Fruit fly (Drosophila melanogaster) whole organism, embryonic: ENCODE results near the gene CG7320.

Experiments used
- CG16779 ChIP-seq: fragments of 200-800 bp; sonication (Bioruptor generic); IDR thresholded peaks from 2 replicates; pipeline ENCODE4 v1.3.6; 2022; ENCODE audit warnings: missing biosample characterization, missing genetic modification characterization
- CG17568 ChIP-seq: fragments of 200-800 bp; sonication (Bioruptor generic); optimal IDR thresholded peaks from 2 replicates; lab custom pipeline; 2018; ENCODE audit warnings: missing biosample characterization, mild to moderate bottlenecking, missing genetic modification characterization, moderate library complexity
- CG17912 ChIP-seq: fragments of 200-800 bp; sonication (Bioruptor generic); optimal IDR thresholded peaks from 2 replicates; lab custom pipeline; 2018; ENCODE audit warnings: missing biosample characterization, mild to moderate bottlenecking, missing genetic modification characterization
- CG1832 ChIP-seq: fragments of 200-800 bp; sonication (Bioruptor generic); optimal IDR thresholded peaks from 2 replicates; lab custom pipeline; 2017; ENCODE audit warnings: missing biosample characterization, mild to moderate bottlenecking, missing genetic modification characterization, inconsistent platforms
- CG2129 ChIP-seq: fragments of 200-800 bp; sonication (Bioruptor generic); IDR thresholded peaks from 2 replicates; pipeline ENCODE4 v1.3.6; 2022; ENCODE audit warnings: missing biosample characterization, missing genetic modification characterization; ENCODE audit not compliant: partially characterized antibody
- CG2199 ChIP-seq: fragments of 200-800 bp; sonication (Bioruptor generic); IDR thresholded peaks from 3 replicates; pipeline ENCODE4 v1.3.6; 2022; ENCODE audit warnings: missing biosample characterization, missing genetic modification characterization
- CG32772 ChIP-seq: fragments of 200-800 bp; sonication (Bioruptor generic); IDR thresholded peaks from 2 replicates; pipeline ENCODE4 v1.3.6; 2022; ENCODE audit warnings: missing biosample characterization, missing genetic modification characterization
- CG5180 ChIP-seq: fragments of 200-800 bp; sonication (Bioruptor generic); optimal IDR thresholded peaks from 3 replicates; lab custom pipeline; 2017; ENCODE audit warnings: missing biosample characterization, missing genetic modification characterization, mild to moderate bottlenecking, moderate library complexity, missing genetic modification reagents
- CG6175 ChIP-seq: fragments of 200-800 bp; sonication (Bioruptor generic); IDR thresholded peaks from 3 replicates; pipeline ENCODE4 v1.3.6; 2022; ENCODE audit warnings: missing biosample characterization, missing genetic modification characterization
- CG6254 ChIP-seq: fragments of 200-800 bp; sonication (Bioruptor generic); optimal IDR thresholded peaks from 3 replicates; lab custom pipeline; 2017; ENCODE audit warnings: mild to moderate bottlenecking, missing biosample characterization, missing genetic modification reagents, missing genetic modification characterization
- CG8089 ChIP-seq: fragments of 200-800 bp; sonication (Bioruptor generic); optimal IDR thresholded peaks from 3 replicates; lab custom pipeline; 2016; ENCODE audit warnings: missing biosample characterization, missing genetic modification characterization
- CG8281 ChIP-seq: fragments of 200-800 bp; sonication (Bioruptor generic); optimal IDR thresholded peaks from 2 replicates; lab custom pipeline; 2018; ENCODE audit warnings: missing biosample characterization, mild to moderate bottlenecking, missing genetic modification characterization, moderate library complexity
- CG8290 ChIP-seq, 3 experiments: fragments of 200-800 bp; sonication (Bioruptor generic); optimal IDR thresholded peaks; 2 replicates each; lab custom pipeline; 2016 to 2019; ENCODE audit warnings: missing biosample characterization in 3 of 3, missing genetic modification characterization in 3 of 3, mild to moderate bottlenecking in 2 of 3, moderate library complexity in 1 of 3
- CG8359 ChIP-seq: fragments of 200-800 bp; sonication (Bioruptor generic); optimal IDR thresholded peaks from 2 replicates; lab custom pipeline; 2017; ENCODE audit warnings: missing biosample characterization, mild to moderate bottlenecking, missing genetic modification characterization, borderline replicate concordance
- CG8388 ChIP-seq: fragments of 200-800 bp; sonication (Bioruptor generic); optimal IDR thresholded peaks from 2 replicates; lab custom pipeline; 2019; ENCODE audit warnings: missing biosample characterization, mild to moderate bottlenecking, missing genetic modification characterization, moderate library complexity
- CG9727 ChIP-seq: fragments of 200-800 bp; sonication (Bioruptor generic); optimal IDR thresholded peaks from 3 replicates; lab custom pipeline; 2017; ENCODE audit warnings: missing biosample characterization, mild to moderate bottlenecking, missing genetic modification characterization
- CG9876 ChIP-seq: fragments of 200-800 bp; sonication (Bioruptor generic); optimal IDR thresholded peaks from 2 replicates; lab custom pipeline; 2016; ENCODE audit warnings: missing biosample characterization, missing genetic modification characterization
- D19A ChIP-seq: fragments of 200-800 bp; optimal IDR thresholded peaks from 3 replicates; lab custom pipeline; 2019; ENCODE audit warnings: missing biosample characterization, mild to moderate bottlenecking, missing genetic modification characterization, moderate library complexity
- Ets65A ChIP-seq: fragments of 200-800 bp; sonication (Bioruptor generic); peaks from one replicate; lab custom pipeline; 2016; ENCODE audit warnings: missing biosample characterization, missing genetic modification characterization
- Gug ChIP-seq: fragments of 200-800 bp; sonication (Bioruptor generic); IDR thresholded peaks from 4 replicates; pipeline ENCODE4 v1.3.6; 2022; ENCODE audit warnings: missing biosample characterization, missing genetic modification characterization
- Hand ChIP-seq: fragments of 200-800 bp; sonication (Bioruptor generic); optimal IDR thresholded peaks from 2 replicates; lab custom pipeline; 2017; ENCODE audit warnings: mild to moderate bottlenecking, missing biosample characterization, missing genetic modification reagents, missing genetic modification characterization
- Hmr ChIP-seq: fragments of 200-800 bp; sonication (Bioruptor generic); optimal IDR thresholded peaks from 3 replicates; lab custom pipeline; 2017; ENCODE audit warnings: mild to moderate bottlenecking, missing biosample characterization, missing genetic modification reagents, missing genetic modification characterization
- Hr39 ChIP-seq: fragments of >200 bp; optimal IDR thresholded peaks from 2 replicates; lab custom pipeline; 2017
- Hr78 ChIP-seq, 2 experiments: fragments of 200-800 bp in 1 of 2; fragments of >200 bp in 1 of 2; sonication (Bioruptor generic) in 1 of 2; optimal IDR thresholded peaks; 2 replicates each; lab custom pipeline; 2017 to 2019; ENCODE audit warnings: missing biosample characterization in 2 of 2, missing genetic modification characterization in 2 of 2, mild to moderate bottlenecking in 1 of 2, moderate library complexity in 1 of 2
- MTF-1 ChIP-seq: fragments of 200-800 bp; sonication (Bioruptor generic); optimal IDR thresholded peaks from 2 replicates; lab custom pipeline; 2018; ENCODE audit warnings: missing biosample characterization, mild to moderate bottlenecking, missing genetic modification characterization, borderline replicate concordance
- Rx ChIP-seq: fragments of 200-800 bp; sonication (Bioruptor generic); IDR thresholded peaks from 2 replicates; pipeline ENCODE4 v1.3.6; 2022; ENCODE audit warnings: missing biosample characterization, missing genetic modification characterization
- Xbp1 ChIP-seq: fragments of 200-800 bp; sonication (Bioruptor generic); optimal IDR thresholded peaks from 3 replicates; lab custom pipeline; 2016; ENCODE audit warnings: missing biosample characterization, mild to moderate bottlenecking, missing genetic modification characterization
- Xrp1 ChIP-seq: fragments of 200-800 bp; sonication (Bioruptor generic); IDR thresholded peaks from 2 replicates; pipeline ENCODE4 v1.3.6; 2022; ENCODE audit warnings: missing biosample characterization, missing genetic modification characterization
- ab ChIP-seq: fragments of 200-800 bp; sonication (Bioruptor generic); optimal IDR thresholded peaks from 2 replicates; lab custom pipeline; 2016; ENCODE audit warnings: missing biosample characterization, missing genetic modification characterization
- br ChIP-seq: fragments of >200 bp; optimal IDR thresholded peaks from 2 replicates; lab custom pipeline; 2017
- dati ChIP-seq: fragments of 200-800 bp; sonication (Bioruptor generic); IDR thresholded peaks from 2 replicates; pipeline ENCODE4 v1.3.6; 2022; ENCODE audit warnings: missing biosample characterization, missing genetic modification characterization
- dm ChIP-seq: fragments of 200-800 bp; sonication (Bioruptor generic); optimal IDR thresholded peaks from 3 replicates; lab custom pipeline; 2016; ENCODE audit warnings: missing biosample characterization, missing genetic modification characterization
- dmrt99B ChIP-seq: fragments of 200-800 bp; sonication (Bioruptor generic); optimal IDR thresholded peaks from 2 replicates; lab custom pipeline; 2018; ENCODE audit warnings: missing biosample characterization, mild to moderate bottlenecking, missing genetic modification characterization, moderate library complexity
- gem ChIP-seq: fragments of 200-800 bp; sonication (Bioruptor generic); optimal IDR thresholded peaks from 2 replicates; lab custom pipeline; 2019; ENCODE audit warnings: missing biosample characterization, mild to moderate bottlenecking, missing genetic modification characterization, moderate library complexity
- hth ChIP-seq: fragments of >200 bp; optimal IDR thresholded peaks from 2 replicates; lab custom pipeline; 2017; ENCODE audit warnings: inconsistent platforms
- insv ChIP-seq, 2 experiments: fragments of 200-800 bp; sonication (Bioruptor generic); optimal IDR thresholded peaks; 3 replicates each; lab custom pipeline; 2016 to 2018; ENCODE audit warnings: missing biosample characterization in 2 of 2, missing genetic modification characterization in 2 of 2
- kay ChIP-seq: fragments of 200-800 bp; sonication (Bioruptor generic); optimal IDR thresholded peaks from 2 replicates; lab custom pipeline; 2016; ENCODE audit warnings: missing biosample characterization, missing genetic modification characterization
- ranshi ChIP-seq: fragments of 200-800 bp; sonication (Bioruptor generic); IDR thresholded peaks from 2 replicates; pipeline ENCODE4 v1.3.6; 2022; ENCODE audit warnings: missing biosample characterization, missing genetic modification characterization
- shn ChIP-seq: fragments of 200-800 bp; sonication (Bioruptor generic); optimal IDR thresholded peaks from 3 replicates; lab custom pipeline; 2016; ENCODE audit warnings: missing biosample characterization, missing genetic modification characterization
- sim ChIP-seq: fragments of 200-800 bp; sonication (Bioruptor generic); IDR thresholded peaks from 2 replicates; pipeline ENCODE4 v1.3.6; 2022; ENCODE audit warnings: missing biosample characterization, missing genetic modification characterization
- slbo ChIP-seq: fragments of 200-800 bp; sonication (Bioruptor generic); IDR thresholded peaks from 2 replicates; pipeline ENCODE4 v1.3.6; 2022; ENCODE audit warnings: missing biosample characterization, missing genetic modification characterization
- slou ChIP-seq: fragments of 200-800 bp; sonication (Bioruptor generic); optimal IDR thresholded peaks from 3 replicates; lab custom pipeline; 2016; ENCODE audit warnings: missing biosample characterization, missing genetic modification characterization
- tgo ChIP-seq: fragments of 200-800 bp; sonication (Bioruptor generic); IDR thresholded peaks from 3 replicates; pipeline ENCODE4 v1.3.6; 2022; ENCODE audit warnings: missing biosample characterization, missing genetic modification characterization
- ttk ChIP-seq: fragments of 200-800 bp; sonication (Bioruptor generic); IDR thresholded peaks from 2 replicates; pipeline ENCODE4 v2.1.2; 2022; ENCODE audit warnings: missing biosample characterization, missing genetic modification characterization
- twi ChIP-seq: fragments of 200-800 bp; optimal IDR thresholded peaks from 2 replicates; lab custom pipeline; 2019; ENCODE audit warnings: missing biosample characterization, mild to moderate bottlenecking, missing genetic modification characterization, moderate library complexity
- zen ChIP-seq: fragments of 200-800 bp; sonication (Bioruptor generic); optimal IDR thresholded peaks from 3 replicates; lab custom pipeline; 2018; ENCODE audit warnings: missing biosample characterization, mild to moderate bottlenecking, missing genetic modification characterization, moderate library complexity
- zfh1 ChIP-seq: fragments of 200-800 bp; sonication (Bioruptor generic); IDR thresholded peaks from 3 replicates; pipeline ENCODE4 v1.3.6; 2022; ENCODE audit warnings: missing biosample characterization, missing genetic modification characterization
- zfh2 ChIP-seq: fragments of 200-800 bp; sonication (Bioruptor generic); optimal IDR thresholded peaks from 2 replicates; lab custom pipeline; 2016; ENCODE audit warnings: missing biosample characterization, missing genetic modification characterization

CG7320 gene

dm6 chr3L:18225446-18226380 is 24.4 kb downstream of the CG7320 start (continued):
- TF ChIP-seq Xrp1 (peak; percentile 81), CG1832 (GFP tag; lab: Kevin White, UChicago) (no peak), MTF-1 (GFP tag; lab: Kevin White, UChicago) (no peak), Gug (no peak), dati (GFP tag; lab: Robert Waterston, UW) (no peak), gem (tag; lab: Kevin White, UChicago) (peak; percentile 81), CG8388 (GFP tag; lab: Kevin White, UChicago) (peak; percentile 78), CG6254 (GFP tag; lab: Kevin White, UChicago) (peak; percentile 96), ranshi (no peak), CG5180 (GFP tag; lab: Kevin White, UChicago) (no peak), D19A (tag; lab: Kevin White, UChicago) (peak; percentile 21), ttk (0 out of 2 replicates have a peak, but pooled peaks have one; percentile 23), CG32772 (GFP tag; lab: Robert Waterston, UW) (peak; percentile 67), hth (lab: Kevin White, UChicago) (peak; percentile 24), Rx (GFP tag; lab: Robert Waterston, UW) (no peak), CG16779 (no peak), Xbp1 (GFP tag; lab: Kevin White, UChicago) (peak; percentile 47), CG9876 (GFP tag; lab: Kevin White, UChicago) (no peak), CG17912 (GFP tag; lab: Kevin White, UChicago) (no peak), Hand (GFP tag; lab: Kevin White, UChicago) (no peak), Ets65A (GFP tag; lab: Kevin White, UChicago) (peak; percentile 83), shn (GFP tag; lab: Kevin White, UChicago) (no peak), Hr78 (GFP tag; optimal IDR thresholded peaks at IDR 0.05; lab: Kevin White, UChicago) (peak in 1 of 2 experiments; percentile 93), tgo (peak; percentile 17; the same call in 1 of the 3 replicates), CG8290 (GFP tag; optimal IDR thresholded peaks at IDR 0.05; lab: Kevin White, UChicago) (peak; percentile 64), CG8290 (tag; optimal IDR thresholded peaks at IDR 0.05; lab: Kevin White, UChicago) (peak in 1 of 2 experiments; percentile 9), CG8281 (tag; lab: Kevin White, UChicago) (no peak), CG8089 (GFP tag; lab: Kevin White, UChicago) (peak; percentile 11), CG2199 (GFP tag; lab: Robert Waterston, UW) (0 out of 3 replicates have a peak, but pooled peaks have one; percentile 8), dmrt99B (tag; lab: Kevin White, UChicago) (peak; percentile 35), CG9727 (GFP tag; lab: Kevin White, UChicago) (peak; percentile 64), ab (no peak), Hr39 (lab: Kevin White, UChicago) (no peak), sim (GFP tag; lab: Robert Waterston, UW) (peak; percentile 56), CG8359 (GFP tag; lab: Kevin White, UChicago) (peak; percentile 57), twi (tag; lab: Kevin White, UChicago) (peak; percentile 31), dm (GFP tag; lab: Kevin White, UChicago) (peak; percentile 15)

dm6 chr3L:18226682-18227410 is 25.6 kb downstream of the CG7320 start:
- TF ChIP-seq kay (GFP tag; lab: Kevin White, UChicago) (no peak), CG17568 (no peak), CG6175 (GFP tag; lab: Robert Waterston, UW) (no peak), zen (tag; lab: Kevin White, UChicago) (no peak), zfh1 (peak; percentile 38; the same call in 2 of the 3 replicates), slou (GFP tag; lab: Kevin White, UChicago) (no peak), CG17912 (GFP tag; lab: Kevin White, UChicago) (no peak), zfh2 (GFP tag; lab: Kevin White, UChicago) (no peak), insv (GFP tag; optimal IDR thresholded peaks at IDR 0.05; lab: Kevin White, UChicago) (no peak), CG2129 (GFP tag; lab: Robert Waterston, UW) (no peak), br (lab: Kevin White, UChicago) (no peak), Hand (GFP tag; lab: Kevin White, UChicago) (no peak), slbo (GFP tag; lab: Robert Waterston, UW) (0 out of 2 replicates have a peak, but pooled peaks have one; percentile 12), Hmr (GFP tag; lab: Kevin White, UChicago) (no peak)
